Fruit fly (Drosophila melanogaster): ENCODE measurements around the gene CG16863.
A peak's percentile ranks its signal among the peaks of the same experiment; 100 is the strongest.

Gene CG16863

DNA sequence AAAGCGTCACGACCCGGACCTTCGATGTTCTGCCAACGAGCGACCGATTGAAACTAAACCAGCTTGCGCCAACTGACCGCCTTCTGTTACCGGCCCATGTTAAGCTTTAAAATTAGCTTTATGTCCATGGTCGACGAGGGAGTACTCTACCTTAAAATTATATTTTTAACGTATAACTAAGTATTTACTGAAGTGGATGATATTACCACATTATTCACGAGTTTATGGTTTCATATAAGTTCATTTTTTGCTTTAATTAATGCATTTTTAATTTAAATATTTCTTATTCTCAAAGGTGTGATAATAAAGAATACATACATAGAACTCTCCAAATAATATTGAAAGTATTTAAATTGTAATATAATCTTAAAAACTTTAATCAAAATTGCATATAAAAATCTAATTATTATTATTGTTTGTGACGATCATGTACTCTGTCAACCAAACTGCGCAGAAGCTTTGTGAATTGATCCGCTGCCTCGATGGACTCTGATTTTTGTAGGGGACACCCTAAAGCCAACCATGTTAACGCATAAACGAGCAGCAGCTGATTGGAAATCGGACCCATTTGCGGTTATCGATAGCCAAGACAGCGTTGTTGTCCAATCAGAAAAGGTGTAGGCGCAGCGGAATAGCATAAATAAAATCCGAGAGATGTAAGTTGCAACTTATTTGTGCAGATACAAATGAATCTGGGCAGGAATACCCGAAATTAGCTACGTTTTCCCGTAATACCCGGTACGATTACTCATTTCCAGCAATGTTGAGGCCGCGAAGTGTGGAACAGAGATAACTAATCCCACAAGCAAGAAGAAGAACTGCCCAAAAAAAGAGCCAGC is 10.4 kb upstream of the CG16863 start, which contains the start of the genes CG9008 and p38b (continued):
- TF ChIP-seq Lhr (GFP tag; optimal IDR thresholded peaks at IDR 0.05) (no peak), lola (GFP tag; optimal IDR thresholded peaks at IDR 0.05) (peak in 1 of 3 experiments; percentile 83), CG4820 (GFP tag; optimal IDR thresholded peaks at IDR 0.05) (peak; percentile 73), Hsf (GFP tag; optimal IDR thresholded peaks at IDR 0.05) (peak; percentile 47), Myb (GFP tag; optimal IDR thresholded peaks at IDR 0.05) (no peak), danr (GFP tag; IDR thresholded peaks at IDR 0.05) (peak; percentile 9; the same call in 1 of the 2 replicates), CG10209 (GFP tag; optimal IDR thresholded peaks at IDR 0.05) (peak; percentile 88), slou (GFP tag; optimal IDR thresholded peaks at IDR 0.05) (peak; percentile 66), onecut (GFP tag; IDR thresholded peaks at IDR 0.05) (peak; percentile 48; the same call in 1 of the 2 replicates), Fer1 (GFP tag; optimal IDR thresholded peaks at IDR 0.05) (peak; percentile 83), tin (GFP tag; optimal IDR thresholded peaks at IDR 0.05) (peak; percentile 76), CG17612 (GFP tag; IDR thresholded peaks at IDR 0.05) (no peak), sna (GFP tag; IDR thresholded peaks at IDR 0.05; ENCODE audit: partially characterized antibody) (no peak), CG32772 (GFP tag; IDR thresholded peaks at IDR 0.05) (peak; percentile 53; the same call in 1 of the 2 replicates), stwl (tag; optimal IDR thresholded peaks at IDR 0.05) (peak; percentile 58), HLH54F (GFP tag; optimal IDR thresholded peaks at IDR 0.05) (peak; percentile 44), br (optimal IDR thresholded peaks at IDR 0.05) (no peak), lab (GFP tag; optimal IDR thresholded peaks at IDR 0.05) (peak; percentile 79), CG13775 (GFP tag; optimal IDR thresholded peaks at IDR 0.05) (peak; percentile 78), Vsx1 (GFP tag; optimal IDR thresholded peaks at IDR 0.05) (peak; percentile 90), CG15011 (GFP tag; optimal IDR thresholded peaks at IDR 0.05) (no peak), Bdp1 (GFP tag; optimal IDR thresholded peaks at IDR 0.05) (peak; percentile 25), CG13296 (GFP tag; optimal IDR thresholded peaks at IDR 0.05) (peak; percentile 87), CG9932 (GFP tag; IDR thresholded peaks at IDR 0.05) (peak; percentile 82), NfI (GFP tag; optimal IDR thresholded peaks at IDR 0.05) (peak; percentile 71), CG33557 (GFP tag; optimal IDR thresholded peaks at IDR 0.05) (peak; percentile 62), Abd-B (GFP tag; optimal IDR thresholded peaks at IDR 0.05) (peak; percentile 76), unc-4 (GFP tag; IDR thresholded peaks at IDR 0.05; ENCODE audit: partially characterized antibody) (peak; percentile 51), CG11504 (tag; optimal IDR thresholded peaks at IDR 0.05) (peak; percentile 92), ranshi (GFP tag; IDR thresholded peaks at IDR 0.05) (no peak; the same call in 1 of the 2 replicates), ewg (GFP tag; optimal IDR thresholded peaks at IDR 0.05) (peak; percentile 79), Ada2b (GFP tag; IDR thresholded peaks at IDR 0.05) (peak; percentile 32; the same call in 1 of the 2 replicates), gcm2 (GFP tag; optimal IDR thresholded peaks at IDR 0.05) (peak; percentile 6), CG3407 (GFP tag; optimal IDR thresholded peaks at IDR 0.05) (peak; percentile 56), sisA (GFP tag; IDR thresholded peaks at IDR 0.05) (peak; percentile 55; the same call in 1 of the 2 replicates), Neu2 (GFP tag; optimal IDR thresholded peaks at IDR 0.05; ENCODE audit: borderline replicate concordance) (no peak), CG12299 (tag; optimal IDR thresholded peaks at IDR 0.05) (peak; percentile 69), CG8478 (optimal IDR thresholded peaks at IDR 0.05) (no peak), so (GFP tag; IDR thresholded peaks at IDR 0.05) (peak; percentile 71; the same call in 2 of the 3 replicates), maf-S (GFP tag; optimal IDR thresholded peaks at IDR 0.05) (no peak), B-H2 (GFP tag; optimal IDR thresholded peaks at IDR 0.05) (peak; percentile 40), CG1603 (tag; optimal IDR thresholded peaks at IDR 0.05) (peak; percentile 40), Gsc (GFP tag; IDR thresholded peaks at IDR 0.05) (no peak), CG9797 (GFP tag; optimal IDR thresholded peaks at IDR 0.05) (peak; percentile 8), MBD-R2 (GFP tag; IDR thresholded peaks at IDR 0.05) (peak; percentile 70), aop (GFP tag; IDR thresholded peaks at IDR 0.05) (no peak), CG11560 (tag; IDR thresholded peaks at IDR 0.05) (no peak), pum (GFP tag; optimal IDR thresholded peaks at IDR 0.05) (peak; percentile 24), CG13624 (GFP tag; optimal IDR thresholded peaks at IDR 0.05) (peak; percentile 54)

All from whole organism, embryonic.